Worm (Caenorhabditis elegans) whole organism, L1 larva: ENCODE results near the gene Y62H9A.8.

Source experiments
- C16A3.4 ChIP-seq: fragments of 150-350 bp; optimal IDR thresholded peaks from 2 replicates; lab custom pipeline; 2014; ENCODE audit warnings: missing biosample characterization, missing genetic modification characterization
- C34B4.2 ChIP-seq: sonication (generic microtip); optimal IDR thresholded peaks from 2 replicates; lab custom pipeline; 2017; ENCODE audit warnings: mild to moderate bottlenecking, missing genetic modification characterization, missing compliant biosample characterization
- F16B12.6 ChIP-seq: fragments of 150-350 bp; optimal IDR thresholded peaks from 2 replicates; lab custom pipeline; 2014; ENCODE audit warnings: missing biosample characterization, missing genetic modification characterization
- aha-1 ChIP-seq: fragments of 150-350 bp; optimal IDR thresholded peaks from 2 replicates; lab custom pipeline; 2014; ENCODE audit warnings: missing biosample characterization, missing genetic modification characterization
- blmp-1 ChIP-seq: fragments of 150-350 bp; optimal IDR thresholded peaks from 2 replicates; lab custom pipeline; 2014; ENCODE audit warnings: missing biosample characterization, missing genetic modification characterization
- ceh-8 ChIP-seq: fragments of 200-800 bp; sonication (Bioruptor generic); optimal IDR thresholded peaks from 2 replicates; lab custom pipeline; 2018; ENCODE audit warnings: mild to moderate bottlenecking, missing genetic modification characterization, moderate library complexity, missing compliant biosample characterization
- ceh-82 ChIP-seq, 3 experiments: fragments of 150-350 bp in 1 of 3; sonication (generic microtip) in 2 of 3; optimal IDR thresholded peaks; 2 replicates each; lab custom pipeline; 2014 to 2017; ENCODE audit warnings: missing biosample characterization in 3 of 3, missing genetic modification characterization in 3 of 3
- ceh-88 ChIP-seq: fragments of 200-800 bp; sonication (Bioruptor generic); IDR thresholded peaks from 2 replicates; pipeline ENCODE4 v1.3.6; 2022; ENCODE audit warnings: missing genetic modification characterization, missing compliant biosample characterization
- ceh-90 ChIP-seq: sonication (generic microtip); optimal IDR thresholded peaks from 2 replicates; lab custom pipeline; 2016; ENCODE audit warnings: missing genetic modification characterization, missing compliant biosample characterization
- dpl-1 ChIP-seq, 3 experiments: fragments of 150-350 bp in 2 of 3; sonication (generic microtip) in 1 of 3; optimal IDR thresholded peaks; 2 replicates each; lab custom pipeline; 2014 to 2017; ENCODE audit warnings: missing biosample characterization in 3 of 3, missing genetic modification characterization in 3 of 3, missing genetic modification reagents in 3 of 3
- egl-13 ChIP-seq: sonication (generic microtip); optimal IDR thresholded peaks from 2 replicates; lab custom pipeline; 2016; ENCODE audit warnings: missing genotype, missing genetic modification reagents, missing genetic modification characterization, missing compliant biosample characterization
- elt-3 ChIP-seq, 6 experiments: fragments of 150-350 bp in 1 of 6; sonication (generic microtip); optimal IDR thresholded peaks; 2 replicates each; lab custom pipeline; 2017 to 2018; ENCODE audit warnings: missing biosample characterization in 6 of 6, missing genetic modification characterization in 6 of 6, inconsistent platforms in 1 of 6
- fos-1 ChIP-seq: fragments of 150-350 bp; optimal IDR thresholded peaks from 2 replicates; lab custom pipeline; 2014; ENCODE audit warnings: missing biosample characterization, missing genetic modification characterization
- irx-1 ChIP-seq: sonication (generic microtip); optimal IDR thresholded peaks from 2 replicates; lab custom pipeline; 2016; ENCODE audit warnings: missing genetic modification characterization, missing compliant biosample characterization
- jun-1 ChIP-seq: fragments of 150-350 bp; optimal IDR thresholded peaks from 2 replicates; lab custom pipeline; 2014; ENCODE audit warnings: missing biosample characterization, missing genetic modification reagents, missing genetic modification characterization
- lin-14 ChIP-seq: fragments of 200-800 bp; sonication (Bioruptor generic); optimal IDR thresholded peaks from 2 replicates; lab custom pipeline; 2018; ENCODE audit warnings: mild to moderate bottlenecking, missing genetic modification characterization, moderate library complexity, missing compliant biosample characterization
- lin-35 ChIP-seq, 2 experiments: fragments of 150-350 bp; optimal IDR thresholded peaks; 2 replicates each; lab custom pipeline; 2014; ENCODE audit warnings: missing biosample characterization in 2 of 2, missing genetic modification characterization in 2 of 2, missing genetic modification reagents in 2 of 2
- lsy-2 ChIP-seq, 2 experiments: fragments of 150-350 bp; optimal IDR thresholded peaks; 2 replicates each; lab custom pipeline; 2014; ENCODE audit warnings: missing biosample characterization in 2 of 2, missing genetic modification characterization in 2 of 2
- mab-9 ChIP-seq: fragments of 200-800 bp; sonication (Bioruptor generic); IDR thresholded peaks from 2 replicates; pipeline ENCODE4 v1.3.6; 2022; ENCODE audit warnings: missing genetic modification reagents, missing genetic modification characterization, missing compliant biosample characterization
- mdl-1 ChIP-seq, 2 experiments: fragments of 150-350 bp; optimal IDR thresholded peaks; 2 replicates each; lab custom pipeline; 2014 to 2017; ENCODE audit warnings: missing biosample characterization in 2 of 2, missing genetic modification characterization in 2 of 2, inconsistent platforms in 1 of 2
- nhr-11 ChIP-seq: fragments of 150-350 bp; optimal IDR thresholded peaks from 2 replicates; lab custom pipeline; 2014; ENCODE audit warnings: missing biosample characterization, missing genetic modification characterization
- nhr-19 ChIP-seq: fragments of 200-800 bp; sonication (Bioruptor generic); conservative IDR thresholded peaks from 2 replicates; pipeline ENCODE4 v1.3.6; 2022; ENCODE audit warnings: missing genetic modification characterization, missing compliant biosample characterization
- nhr-28 ChIP-seq: fragments of 150-350 bp; optimal IDR thresholded peaks from 2 replicates; lab custom pipeline; 2014; ENCODE audit warnings: missing biosample characterization, missing genetic modification characterization
- nhr-47 ChIP-seq: sonication (generic microtip); optimal IDR thresholded peaks from 2 replicates; lab custom pipeline; 2016; ENCODE audit warnings: mild to moderate bottlenecking, missing genetic modification characterization, moderate library complexity, missing compliant biosample characterization
- nhr-84 ChIP-seq: sonication (generic microtip); optimal IDR thresholded peaks from 2 replicates; lab custom pipeline; 2017; ENCODE audit warnings: missing biosample characterization, missing genetic modification characterization
- nhr-85 ChIP-seq: sonication (generic microtip); peaks from one replicate; lab custom pipeline; 2016; ENCODE audit warnings: missing genetic modification characterization, inconsistent platforms, missing compliant biosample characterization
- skn-1 ChIP-seq: fragments of 150-350 bp; optimal IDR thresholded peaks from 2 replicates; lab custom pipeline; 2014; ENCODE audit warnings: missing biosample characterization, missing genetic modification characterization
- snpc-4 ChIP-seq: fragments of 150-350 bp; optimal IDR thresholded peaks from 2 replicates; lab custom pipeline; 2014; ENCODE audit warnings: missing biosample characterization, missing genetic modification characterization
- snu-23 ChIP-seq: sonication (generic microtip); optimal IDR thresholded peaks from 2 replicates; lab custom pipeline; 2016; ENCODE audit warnings: missing genetic modification characterization, missing compliant biosample characterization
- sox-4 ChIP-seq: sonication (generic microtip); optimal IDR thresholded peaks from 2 replicates; lab custom pipeline; 2016; ENCODE audit warnings: missing genetic modification characterization, missing compliant biosample characterization
- swsn-7 ChIP-seq: sonication (generic microtip); optimal IDR thresholded peaks from 2 replicates; lab custom pipeline; 2016; ENCODE audit warnings: missing genetic modification characterization, missing compliant biosample characterization
- tlp-1 ChIP-seq: fragments of 150-350 bp; optimal IDR thresholded peaks from 2 replicates; lab custom pipeline; 2014; ENCODE audit warnings: missing biosample characterization, missing genetic modification characterization
- unc-130 ChIP-seq: fragments of 150-350 bp; optimal IDR thresholded peaks from 2 replicates; lab custom pipeline; 2017; ENCODE audit warnings: missing biosample characterization, missing genetic modification characterization, inconsistent platforms
- unc-62 ChIP-seq: fragments of 150-350 bp; optimal IDR thresholded peaks from 2 replicates; lab custom pipeline; 2014; ENCODE audit warnings: missing biosample characterization, missing genetic modification reagents, missing genetic modification characterization
- unc-86 ChIP-seq: sonication (generic microtip); optimal IDR thresholded peaks from 2 replicates; lab custom pipeline; 2016; ENCODE audit warnings: missing genetic modification characterization, missing compliant biosample characterization
- unc-98 ChIP-seq: fragments of 200-800 bp; sonication (Bioruptor generic); IDR thresholded peaks from 2 replicates; pipeline ENCODE4 v1.3.6; 2022; ENCODE audit warnings: missing genetic modification characterization, missing compliant biosample characterization
- vab-15 ChIP-seq: sonication (generic microtip); optimal IDR thresholded peaks from 2 replicates; lab custom pipeline; 2017; ENCODE audit warnings: missing genotype, mild to moderate bottlenecking, missing genetic modification characterization, missing compliant biosample characterization
- zag-1 ChIP-seq: fragments of 150-350 bp; optimal IDR thresholded peaks from 2 replicates; lab custom pipeline; 2014; ENCODE audit warnings: missing biosample characterization, missing genetic modification characterization
- zip-4 ChIP-seq: fragments of 200-800 bp; sonication (Bioruptor generic); optimal IDR thresholded peaks from 2 replicates; lab custom pipeline; 2018; ENCODE audit warnings: mild to moderate bottlenecking, missing genetic modification characterization, moderate library complexity, missing compliant biosample characterization
- ztf-11 ChIP-seq, 2 experiments: sonication (generic microtip); optimal IDR thresholded peaks; 2 replicates each; lab custom pipeline; 2016 to 2017; ENCODE audit warnings: missing genetic modification characterization in 2 of 2, missing biosample characterization in 1 of 2, missing compliant biosample characterization in 1 of 2
- ztf-4 ChIP-seq: fragments of 150-350 bp; optimal IDR thresholded peaks from 2 replicates; lab custom pipeline; 2014; ENCODE audit warnings: missing biosample characterization, missing genetic modification characterization

Y62H9A.8 gene

ce11 chrX:11854903-11855302 is 37.3 kb downstream of the Y62H9A.8 start, which contains the start of gene F54F7.8:
Gene F54F7.8, minus strand, starts transcription at chrX:11855003.
- TF ChIP-seq tlp-1 (tag; lab: Kevin White, UChicago) (no peak), skn-1 (no peak), swsn-7 (tag; lab: Kevin White, UChicago) (no peak), elt-3 (tag; optimal IDR thresholded peaks at IDR 0.05; lab: Kevin White, UChicago) (no peak), nhr-85 (tag; lab: Kevin White, UChicago) (no peak), C16A3.4 (tag; lab: Kevin White, UChicago) (no peak), C34B4.2 (tag; lab: Kevin White, UChicago) (no peak), aha-1 (tag; lab: Kevin White, UChicago) (no peak), nhr-19 (GFP tag; lab: Robert Waterston, UW) (no peak), irx-1 (no peak), unc-62 (GFP tag; lab: Kevin White, UChicago) (no peak), ceh-88 (GFP tag; lab: Robert Waterston, UW) (no peak), blmp-1 (no peak), nhr-28 (tag; lab: Kevin White, UChicago) (no peak), lsy-2 (tag; optimal IDR thresholded peaks at IDR 0.05; lab: Kevin White, UChicago) (no peak), nhr-84 (tag; lab: Kevin White, UChicago) (no peak), zag-1 (tag; lab: Kevin White, UChicago) (no peak), lin-14 (GFP tag; lab: Kevin White, UChicago) (no peak)

ce11 chrX:11854432-11854831 is 37.8 kb downstream of the Y62H9A.8 start:
- no peak for TF ChIP-seq jun-1
- TF ChIP-seq nhr-47 (tag; lab: Kevin White, UChicago) = no peak
- no peak for TF ChIP-seq dpl-1 (GFP tag; optimal IDR thresholded peaks at IDR 0.05; lab: Kevin White, UChicago)
- no peak for TF ChIP-seq lin-35 (GFP tag; optimal IDR thresholded peaks at IDR 0.05; lab: Kevin White, UChicago)
- TF ChIP-seq C34B4.2 (tag; lab: Kevin White, UChicago) = no peak
- TF ChIP-seq snpc-4 (tag; lab: Kevin White, UChicago) = no peak
- TF ChIP-seq egl-13 (tag; lab: Kevin White, UChicago) = no peak
- no peak for TF ChIP-seq vab-15 (tag; lab: Kevin White, UChicago)
- no peak for TF ChIP-seq nhr-11

- TF ChIP-seq nhr-28 (tag; lab: Kevin White, UChicago) (no peak), zip-4 (GFP tag; lab: Kevin White, UChicago) (no peak), ztf-11 (tag; optimal IDR thresholded peaks at IDR 0.05; lab: Kevin White, UChicago) (no peak), mdl-1 (tag; optimal IDR thresholded peaks at IDR 0.05; lab: Kevin White, UChicago) (no peak), unc-86 (tag; lab: Kevin White, UChicago) (no peak), F16B12.6 (no peak), unc-98 (GFP tag; lab: Robert Waterston, UW) (no peak), snu-23 (GFP tag; lab: Kevin White, UChicago) (no peak), mab-9 (GFP tag; lab: Robert Waterston, UW) (no peak), unc-130 (tag; lab: Kevin White, UChicago) (no peak)
These were observed 39.7 kb downstream of the Y62H9A.8 start, which contains the start of gene xtr-1 for ce11 chrX:11852494-11852893. Gene xtr-1, plus strand, starts transcription at chrX:11852794.

DNA sequence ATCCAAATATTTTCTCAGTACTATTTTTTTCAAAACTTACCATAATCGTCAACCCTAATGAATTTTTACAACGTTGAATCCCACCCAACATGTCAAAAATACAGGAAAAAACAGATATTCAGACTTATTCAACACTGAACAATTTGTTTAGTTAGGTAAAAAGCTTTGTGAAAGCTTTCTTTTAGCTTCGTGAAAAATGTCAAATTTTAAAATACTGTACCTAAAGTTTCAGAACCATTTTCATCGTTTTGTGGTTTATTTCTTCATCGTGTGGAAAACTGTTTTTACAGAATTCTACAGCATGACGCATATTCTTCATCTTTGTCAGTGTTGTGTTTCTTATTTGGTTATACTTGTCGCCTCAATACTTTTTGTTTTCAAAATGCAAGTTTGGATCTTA is 41.7 kb downstream of the Y62H9A.8 start, which contains the start of gene F54F7.14:
F54F7.14 (plus strand) TSS at position 301 of the 400 bp plus-strand sequence.
- TF ChIP-seq nhr-84 (tag; lab: Kevin White, UChicago) (no peak), ceh-90 (tag; lab: Kevin White, UChicago) (no peak), fos-1 (tag; lab: Kevin White, UChicago) (no peak), mab-9 (GFP tag; lab: Robert Waterston, UW) (no peak), sox-4 (tag; lab: Kevin White, UChicago) (no peak), jun-1 (no peak), ztf-4 (tag; lab: Kevin White, UChicago) (no peak), ceh-88 (GFP tag; lab: Robert Waterston, UW) (no peak), ceh-8 (no peak), ceh-82 (tag; optimal IDR thresholded peaks at IDR 0.05; lab: Kevin White, UChicago) (no peak), zag-1 (tag; lab: Kevin White, UChicago) (no peak)
- TF ChIP-seq, all 84 proteins: peak for 0
